Worm (Caenorhabditis elegans) whole organism, early embryonic: ENCODE data around the gene ZK470.1.

ENCODE experiments used
- B0310.2 ChIP-seq: sonication (generic microtip); optimal IDR thresholded peaks from 2 replicates; lab custom pipeline; 2016; ENCODE audit warnings: mild to moderate bottlenecking, missing genetic modification characterization, missing compliant biosample characterization
- F13C5.2 ChIP-seq: sonication (generic microtip); optimal IDR thresholded peaks from 2 replicates; lab custom pipeline; 2017; ENCODE audit warnings: mild to moderate bottlenecking, missing genetic modification characterization, inconsistent platforms, missing compliant biosample characterization
- aly-1 ChIP-seq: sonication (generic microtip); optimal IDR thresholded peaks from 2 replicates; lab custom pipeline; 2016; ENCODE audit warnings: missing genetic modification characterization, missing compliant biosample characterization
- ama-1 ChIP-seq: fragments of 150-350 bp; optimal IDR thresholded peaks from 2 replicates; lab custom pipeline; 2014
- ceh-13 ChIP-seq: fragments of 200-800 bp; sonication (Bioruptor generic); optimal IDR thresholded peaks from 2 replicates; lab custom pipeline; 2018; ENCODE audit warnings: mild to moderate bottlenecking, missing genetic modification characterization, missing compliant biosample characterization
- ceh-36 ChIP-seq: sonication (generic microtip); optimal IDR thresholded peaks from 2 replicates; lab custom pipeline; 2016; ENCODE audit warnings: missing genetic modification characterization, inconsistent platforms, missing compliant biosample characterization
- ets-7 ChIP-seq: sonication (generic microtip); optimal IDR thresholded peaks from 2 replicates; lab custom pipeline; 2016; ENCODE audit warnings: missing genotype, missing genetic modification characterization, missing compliant biosample characterization
- flt-1 ChIP-seq: fragments of 200-800 bp; sonication (Bioruptor generic); IDR thresholded peaks from 2 replicates; pipeline ENCODE4 v1.3.6; 2022; ENCODE audit warnings: missing genetic modification characterization, missing compliant biosample characterization
- hmbx-1 ChIP-seq: sonication (generic microtip); optimal IDR thresholded peaks from 2 replicates; lab custom pipeline; 2016; ENCODE audit warnings: mild to moderate bottlenecking, missing genetic modification characterization, missing compliant biosample characterization
- hmg-4 ChIP-seq: fragments of 200-800 bp; sonication (Bioruptor generic); optimal IDR thresholded peaks from 2 replicates; lab custom pipeline; 2018; ENCODE audit warnings: mild to moderate bottlenecking, missing genetic modification characterization, missing compliant biosample characterization
- hnd-1 ChIP-seq: sonication (generic microtip); optimal IDR thresholded peaks from 2 replicates; lab custom pipeline; 2016; ENCODE audit warnings: missing genetic modification characterization, missing compliant biosample characterization
- pes-1 ChIP-seq: fragments of 200-800 bp; sonication (Bioruptor generic); IDR thresholded peaks from 2 replicates; pipeline ENCODE4 v1.3.6; 2022; ENCODE audit warnings: missing genetic modification reagents, missing genetic modification characterization, missing compliant biosample characterization
- scrt-1 ChIP-seq: fragments of 200-800 bp; sonication (Bioruptor generic); IDR thresholded peaks from 2 replicates; pipeline ENCODE4 v1.3.6; 2022; ENCODE audit warnings: missing genetic modification characterization, missing compliant biosample characterization
- sea-1 ChIP-seq: fragments of 200-800 bp; sonication (Bioruptor generic); conservative IDR thresholded peaks from 2 replicates; pipeline ENCODE4 v1.3.6; 2022; ENCODE audit warnings: missing genetic modification characterization, missing compliant biosample characterization
- tbx-11 ChIP-seq: fragments of 200-800 bp; sonication (Bioruptor generic); IDR thresholded peaks from 2 replicates; pipeline ENCODE4 v1.3.6; 2022; ENCODE audit warnings: missing genetic modification characterization, missing compliant biosample characterization
- tbx-37 ChIP-seq: fragments of 200-800 bp; sonication (Bioruptor generic); conservative IDR thresholded peaks from 2 replicates; pipeline ENCODE4 v1.3.6; 2022; ENCODE audit warnings: missing genetic modification reagents, missing genetic modification characterization, missing compliant biosample characterization
- tra-4 ChIP-seq: sonication (generic microtip); optimal IDR thresholded peaks from 2 replicates; lab custom pipeline; 2017; ENCODE audit warnings: missing genetic modification characterization, missing compliant biosample characterization

The ZK470.1 gene

DNA sequence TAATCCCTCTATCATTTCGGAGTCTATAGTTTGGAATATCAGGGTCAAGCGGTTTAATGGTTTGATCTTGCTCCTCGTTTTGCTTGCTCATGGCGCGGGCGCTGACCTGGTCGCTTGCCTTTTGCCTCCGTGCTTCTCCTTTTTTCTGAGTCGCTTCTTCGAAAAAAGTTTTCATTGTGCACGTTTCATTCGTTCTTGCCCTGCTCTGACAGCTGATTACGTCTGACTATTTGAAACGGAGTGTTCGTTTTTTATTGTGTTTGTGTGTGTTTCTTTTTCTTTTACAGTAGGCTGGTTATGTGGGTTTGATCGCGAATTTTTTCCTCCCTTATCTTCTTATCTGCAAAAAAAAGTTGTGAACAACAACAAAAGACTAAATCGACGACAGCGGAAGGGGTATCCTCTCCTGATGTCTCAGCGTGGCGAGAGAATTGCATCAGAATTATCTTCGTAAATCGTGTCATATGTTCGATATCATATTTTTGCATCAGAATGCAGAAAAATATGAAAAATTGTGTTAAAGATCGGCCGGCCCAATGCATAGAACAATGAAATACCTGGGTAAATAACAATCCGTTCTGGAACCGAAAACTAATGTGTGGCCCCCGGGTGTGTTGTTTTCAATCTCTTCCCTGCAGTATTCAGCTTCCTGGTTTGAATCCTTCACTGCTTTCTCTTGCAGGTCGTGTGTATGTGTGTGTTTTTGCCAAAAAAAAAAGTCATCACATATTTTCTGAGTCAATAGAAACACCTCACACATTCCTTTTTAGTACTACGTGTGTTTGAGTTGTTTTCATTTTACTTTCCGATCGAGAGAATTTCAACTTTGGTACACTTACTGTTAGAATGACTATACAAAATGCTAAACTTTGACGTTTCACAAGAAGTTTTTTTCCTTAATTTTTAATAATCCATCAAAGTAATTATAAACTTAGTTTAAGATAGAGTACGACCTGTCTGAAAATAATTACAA is 23.6 kb upstream of the ZK470.1 start, which contains the start of gene ZK470.4:
TSS of gene ZK470.4 (minus strand) at position 175 of the 973 bp plus-strand sequence.
- TF ChIP-seq aly-1 (tag; lab: Kevin White, UChicago) (no peak), flt-1 (no peak), ama-1 (lab: Kevin White, UChicago) (no peak), ceh-36 (tag; lab: Kevin White, UChicago) (no peak), tbx-11 (GFP tag; lab: Robert Waterston, UW) (no peak), sea-1 (GFP tag; lab: Robert Waterston, UW) (no peak), ets-7 (tag; lab: Kevin White, UChicago) (no peak), scrt-1 (GFP tag; lab: Robert Waterston, UW) (no peak), hnd-1 (tag; lab: Kevin White, UChicago) (no peak), B0310.2 (tag; lab: Kevin White, UChicago) (no peak), F13C5.2 (tag; lab: Kevin White, UChicago) (no peak), tbx-37 (no peak), ceh-13 (GFP tag; lab: Kevin White, UChicago) (no peak), hmbx-1 (tag; lab: Kevin White, UChicago) (no peak), tra-4 (tag; lab: Kevin White, UChicago) (no peak), pes-1 (GFP tag; lab: Robert Waterston, UW) (no peak), hmg-4 (no peak)

- TF ChIP-seq ceh-36 (tag; lab: Kevin White, UChicago) = no peak
- TF ChIP-seq pes-1 (GFP tag; lab: Robert Waterston, UW) = no peak
- no peak for TF ChIP-seq ets-7 (tag; lab: Kevin White, UChicago)
- no peak for TF ChIP-seq flt-1
- no peak for TF ChIP-seq tra-4 (tag; lab: Kevin White, UChicago)
- TF ChIP-seq B0310.2 (tag; lab: Kevin White, UChicago) = no peak
- TF ChIP-seq scrt-1 (GFP tag; lab: Robert Waterston, UW) = no peak
- no peak for TF ChIP-seq hmg-4
- TF ChIP-seq tbx-11 (GFP tag; lab: Robert Waterston, UW) = no peak
- no peak for TF ChIP-seq sea-1 (GFP tag; lab: Robert Waterston, UW)
- TF ChIP-seq hmbx-1 (tag; lab: Kevin White, UChicago) = no peak
- no peak for TF ChIP-seq F13C5.2 (tag; lab: Kevin White, UChicago)
- TF ChIP-seq aly-1 (tag; lab: Kevin White, UChicago) = no peak
- TF ChIP-seq hnd-1 (tag; lab: Kevin White, UChicago) = no peak
- TF ChIP-seq ama-1 (lab: Kevin White, UChicago) = no peak
- TF ChIP-seq ceh-13 (GFP tag; lab: Kevin White, UChicago) = no peak
- no peak for TF ChIP-seq tbx-37
Measured at ce11 chrX:4140755-4141417, 22.6 kb upstream of the ZK470.1 start.

- TF ChIP-seq ama-1 (lab: Kevin White, UChicago) (no peak), ceh-36 (tag; lab: Kevin White, UChicago) (no peak), tbx-11 (GFP tag; lab: Robert Waterston, UW) (no peak), hmg-4 (no peak), B0310.2 (tag; lab: Kevin White, UChicago) (no peak), tbx-37 (no peak), sea-1 (GFP tag; lab: Robert Waterston, UW) (no peak), aly-1 (tag; lab: Kevin White, UChicago) (no peak), ets-7 (tag; lab: Kevin White, UChicago) (no peak), scrt-1 (GFP tag; lab: Robert Waterston, UW) (no peak), flt-1 (no peak), hnd-1 (tag; lab: Kevin White, UChicago) (no peak), ceh-13 (GFP tag; lab: Kevin White, UChicago) (no peak), F13C5.2 (tag; lab: Kevin White, UChicago) (no peak)
Measured at ce11 chrX:4142202-4142601, 21.3 kb upstream of the ZK470.1 start.

- TF ChIP-seq hnd-1 (tag; lab: Kevin White, UChicago) (no peak), flt-1 (no peak), aly-1 (tag; lab: Kevin White, UChicago) (no peak), hmg-4 (no peak), F13C5.2 (tag; lab: Kevin White, UChicago) (no peak), ceh-36 (tag; lab: Kevin White, UChicago) (no peak), sea-1 (GFP tag; lab: Robert Waterston, UW) (no peak), tbx-11 (GFP tag; lab: Robert Waterston, UW) (no peak), ceh-13 (GFP tag; lab: Kevin White, UChicago) (no peak), tbx-37 (no peak)
Measured at ce11 chrX:4142648-4143259, 20.7 kb upstream of the ZK470.1 start.

ce11 chrX:4143260-4144018 is 20.1 kb upstream of the ZK470.1 start:
- TF ChIP-seq flt-1 = no peak
- no peak for TF ChIP-seq hmbx-1 (tag; lab: Kevin White, UChicago)
- TF ChIP-seq B0310.2 (tag; lab: Kevin White, UChicago) = no peak
- TF ChIP-seq sea-1 (GFP tag; lab: Robert Waterston, UW) = no peak
- TF ChIP-seq ets-7 (tag; lab: Kevin White, UChicago) = no peak
- no peak for TF ChIP-seq scrt-1 (GFP tag; lab: Robert Waterston, UW)
- no peak for TF ChIP-seq ama-1 (lab: Kevin White, UChicago)
- no peak for TF ChIP-seq aly-1 (tag; lab: Kevin White, UChicago)
- no peak for TF ChIP-seq tbx-11 (GFP tag; lab: Robert Waterston, UW)
